Worm (Caenorhabditis elegans) whole organism, young adult: ENCODE data around the gene B0244.17.

ENCODE experiments used
- C06A6.2 ChIP-seq: fragments of 200-800 bp; sonication (Bioruptor generic); conservative IDR thresholded peaks from 2 replicates; pipeline ENCODE4 v1.3.6; 2022; ENCODE audit warnings: missing genetic modification characterization, missing compliant biosample characterization
- C17E4.6 ChIP-seq: fragments of 200-800 bp; sonication (Bioruptor generic); IDR thresholded peaks from 2 replicates; pipeline ENCODE4 v1.3.6; 2022; ENCODE audit warnings: missing genetic modification reagents, missing genetic modification characterization, missing compliant biosample characterization
- F10E7.11 ChIP-seq: sonication (generic microtip); optimal IDR thresholded peaks from 2 replicates; lab custom pipeline; 2017; ENCODE audit warnings: mild to moderate bottlenecking, missing genetic modification characterization, moderate library complexity, missing compliant biosample characterization
- F23B12.7 ChIP-seq: sonication (generic microtip); optimal IDR thresholded peaks from 2 replicates; lab custom pipeline; 2017; ENCODE audit warnings: missing genetic modification characterization, mild to moderate bottlenecking, missing compliant biosample characterization, antibody characterized with exemption, moderate library complexity; ENCODE audit not compliant: insufficient read depth
- F33H1.4 ChIP-seq: fragments of 200-800 bp; sonication (Bioruptor generic); IDR thresholded peaks from 2 replicates; pipeline ENCODE4 v1.3.6; 2022; ENCODE audit warnings: missing genetic modification reagents, missing genetic modification characterization, missing compliant biosample characterization
- T07F8.4 ChIP-seq: sonication (generic microtip); optimal IDR thresholded peaks from 2 replicates; lab custom pipeline; 2016; ENCODE audit warnings: mild to moderate bottlenecking, missing genetic modification characterization, moderate library complexity, missing compliant biosample characterization
- T26A5.8 ChIP-seq: sonication (generic microtip); optimal IDR thresholded peaks from 2 replicates; lab custom pipeline; 2016; ENCODE audit warnings: missing genetic modification characterization, missing compliant biosample characterization
- Y53F4B.3 ChIP-seq: fragments of 200-800 bp; sonication (Bioruptor generic); IDR thresholded peaks from 2 replicates; pipeline ENCODE4 v1.3.6; 2022; ENCODE audit warnings: missing genetic modification reagents, missing genetic modification characterization, missing compliant biosample characterization
- Y53G8AR.9 ChIP-seq: fragments of 200-800 bp; sonication (Bioruptor generic); conservative IDR thresholded peaks from 2 replicates; pipeline ENCODE4 v1.3.6; 2022; ENCODE audit warnings: missing genetic modification reagents, missing genetic modification characterization, missing compliant biosample characterization
- Y56A3A.18 ChIP-seq: fragments of 200-800 bp; sonication (Bioruptor generic); IDR thresholded peaks from 2 replicates; pipeline ENCODE4 v1.3.6; 2022; ENCODE audit warnings: missing genetic modification reagents, missing genetic modification characterization, missing compliant biosample characterization
- ama-1 ChIP-seq, 3 experiments: fragments of 150-350 bp in 1 of 3; sonication (generic microtip) in 2 of 3; optimal IDR thresholded peaks; 2 replicates each; lab custom pipeline; 2014 to 2018; ENCODE audit warnings: missing biosample characterization in 2 of 3, missing genetic modification characterization in 2 of 3, missing genetic modification reagents in 2 of 3
- aptf-2 ChIP-seq: fragments of 200-800 bp; sonication (Bioruptor generic); conservative IDR thresholded peaks from 2 replicates; pipeline ENCODE4 v1.3.6; 2022; ENCODE audit warnings: missing genetic modification reagents, missing genetic modification characterization, missing compliant biosample characterization
- athp-1 ChIP-seq: sonication (generic microtip); optimal IDR thresholded peaks from 2 replicates; lab custom pipeline; 2017; ENCODE audit warnings: mild to moderate bottlenecking, missing genetic modification characterization, missing compliant biosample characterization
- attf-3 ChIP-seq: fragments of 200-800 bp; sonication (Bioruptor generic); conservative IDR thresholded peaks from 2 replicates; pipeline ENCODE4 v1.3.6; 2022; ENCODE audit warnings: missing genetic modification reagents, missing genetic modification characterization, missing compliant biosample characterization
- attf-6 ChIP-seq: fragments of 200-800 bp; sonication (Bioruptor generic); IDR thresholded peaks from 2 replicates; pipeline ENCODE4 v1.3.6; 2022; ENCODE audit warnings: missing genetic modification reagents, missing genetic modification characterization, missing compliant biosample characterization
- ceh-100 ChIP-seq: fragments of 200-800 bp; sonication (Bioruptor generic); IDR thresholded peaks from 2 replicates; pipeline ENCODE4 v1.3.6; 2022; ENCODE audit warnings: missing genetic modification reagents, missing genetic modification characterization, missing compliant biosample characterization
- ceh-91 ChIP-seq: fragments of 200-800 bp; sonication (Bioruptor generic); IDR thresholded peaks from 2 replicates; pipeline ENCODE4 v1.3.6; 2022; ENCODE audit warnings: missing genetic modification reagents, missing genetic modification characterization, missing compliant biosample characterization
- die-1 ChIP-seq: sonication (generic microtip); optimal IDR thresholded peaks from 2 replicates; lab custom pipeline; 2016; ENCODE audit warnings: missing genotype, mild to moderate bottlenecking, missing genetic modification characterization, missing compliant biosample characterization
- dox-1 ChIP-seq: fragments of 200-800 bp; sonication (Bioruptor generic); IDR thresholded peaks from 2 replicates; pipeline ENCODE4 v1.3.6; 2022; ENCODE audit warnings: missing genetic modification reagents, missing genetic modification characterization, missing compliant biosample characterization
- dpff-1 ChIP-seq: sonication (generic microtip); optimal IDR thresholded peaks from 2 replicates; lab custom pipeline; 2017; ENCODE audit warnings: mild to moderate bottlenecking, missing genetic modification characterization, missing compliant biosample characterization
- egrh-3 ChIP-seq: fragments of 200-800 bp; sonication (Bioruptor generic); IDR thresholded peaks from 2 replicates; pipeline ENCODE4 v1.3.6; 2022; ENCODE audit warnings: missing genetic modification reagents, missing genetic modification characterization, missing compliant biosample characterization
- him-1 ChIP-seq: sonication (generic microtip); optimal IDR thresholded peaks from 2 replicates; lab custom pipeline; 2016; ENCODE audit warnings: missing genotype, missing genetic modification reagents, missing genetic modification characterization, missing compliant biosample characterization
- hrde-1 ChIP-seq: sonication (generic microtip); optimal IDR thresholded peaks from 2 replicates; lab custom pipeline; 2016; ENCODE audit warnings: missing genetic modification characterization, mild to moderate bottlenecking, missing compliant biosample characterization, moderate library complexity, missing genotype, missing genetic modification reagents, borderline replicate concordance
- hsf-1 ChIP-seq: fragments of 200-800 bp; sonication (Bioruptor generic); IDR thresholded peaks from 2 replicates; pipeline ENCODE4 v1.3.6; 2022; ENCODE audit warnings: missing genetic modification reagents, missing genetic modification characterization, missing compliant biosample characterization
- let-526 ChIP-seq: fragments of 200-800 bp; sonication (Bioruptor generic); IDR thresholded peaks from 2 replicates; pipeline ENCODE4 v1.3.6; 2022; ENCODE audit warnings: missing genetic modification reagents, missing genetic modification characterization, missing compliant biosample characterization
- let-607 ChIP-seq, 2 experiments: fragments of 200-800 bp in 1 of 2; sonication (Bioruptor generic) in 1 of 2; sonication (generic microtip) in 1 of 2; optimal IDR thresholded peaks; 2 replicates each; lab custom pipeline; 2016 to 2018; ENCODE audit warnings: mild to moderate bottlenecking in 2 of 2, missing compliant biosample characterization in 2 of 2, missing genetic modification characterization in 2 of 2, moderate library complexity in 2 of 2, missing genotype in 1 of 2
- lin-26 ChIP-seq: fragments of 200-800 bp; sonication (Bioruptor generic); IDR thresholded peaks from 2 replicates; pipeline ENCODE4 v1.3.6; 2022; ENCODE audit warnings: missing genetic modification reagents, missing genetic modification characterization, missing compliant biosample characterization
- madf-8 ChIP-seq: fragments of 200-800 bp; sonication (Bioruptor generic); conservative IDR thresholded peaks from 2 replicates; pipeline ENCODE4 v1.3.6; 2022; ENCODE audit warnings: missing genetic modification reagents, missing genetic modification characterization, missing compliant biosample characterization
- mcd-1 ChIP-seq: fragments of 200-800 bp; sonication (Bioruptor generic); IDR thresholded peaks from 2 replicates; pipeline ENCODE4 v1.3.6; 2022; ENCODE audit warnings: missing genetic modification reagents, missing genetic modification characterization, missing compliant biosample characterization
- nhr-120 ChIP-seq: fragments of 200-800 bp; sonication (Bioruptor generic); IDR thresholded peaks from 2 replicates; pipeline ENCODE4 v1.3.6; 2022; ENCODE audit warnings: missing genetic modification characterization, missing compliant biosample characterization
- nhr-80 ChIP-seq: sonication (generic microtip); optimal IDR thresholded peaks from 2 replicates; lab custom pipeline; 2016; ENCODE audit warnings: missing genetic modification characterization, missing compliant biosample characterization
- pbrm-1 ChIP-seq: fragments of 200-800 bp; sonication (Bioruptor generic); IDR thresholded peaks from 2 replicates; pipeline ENCODE4 v1.3.6; 2022; ENCODE audit warnings: missing genetic modification reagents, missing genetic modification characterization, missing compliant biosample characterization
- repo-1 ChIP-seq: sonication (generic microtip); optimal IDR thresholded peaks from 2 replicates; lab custom pipeline; 2017; ENCODE audit warnings: mild to moderate bottlenecking, missing genetic modification characterization, missing compliant biosample characterization
- sea-2 ChIP-seq: fragments of 200-800 bp; sonication (Bioruptor generic); IDR thresholded peaks from 2 replicates; pipeline ENCODE4 v1.3.6; 2022; ENCODE audit warnings: missing genetic modification characterization, missing compliant biosample characterization
- snpc-3.4 ChIP-seq: sonication (generic microtip); optimal IDR thresholded peaks from 2 replicates; lab custom pipeline; 2017; ENCODE audit warnings: missing genetic modification characterization, mild to moderate bottlenecking, missing compliant biosample characterization, antibody characterized with exemption, moderate library complexity, missing genotype, missing genetic modification reagents
- somi-1 ChIP-seq: fragments of 200-800 bp; sonication (Bioruptor generic); optimal IDR thresholded peaks from 2 replicates; lab custom pipeline; 2018; ENCODE audit warnings: mild to moderate bottlenecking, missing genetic modification characterization, missing compliant biosample characterization
- tbp1 ChIP-seq: fragments of 200-800 bp; sonication (Bioruptor generic); optimal IDR thresholded peaks from 2 replicates; lab custom pipeline; 2018; ENCODE audit warnings: mild to moderate bottlenecking, missing genetic modification characterization, missing compliant biosample characterization
- tbx-9 ChIP-seq: sonication (generic microtip); optimal IDR thresholded peaks from 2 replicates; lab custom pipeline; 2016; ENCODE audit warnings: borderline replicate concordance, missing genetic modification characterization, inconsistent platforms, missing compliant biosample characterization
- tlf-1 ChIP-seq: fragments of 200-800 bp; sonication (Bioruptor generic); optimal IDR thresholded peaks from 2 replicates; lab custom pipeline; 2018; ENCODE audit warnings: mild to moderate bottlenecking, missing genetic modification characterization, missing compliant biosample characterization
- unc-62 ChIP-seq: fragments of 150-350 bp; optimal IDR thresholded peaks from 2 replicates; lab custom pipeline; 2014; ENCODE audit warnings: missing biosample characterization, missing genetic modification reagents, missing genetic modification characterization
- ztf-22 ChIP-seq: fragments of 200-800 bp; sonication (Bioruptor generic); optimal IDR thresholded peaks from 2 replicates; lab custom pipeline; 2018; ENCODE audit warnings: mild to moderate bottlenecking, missing genetic modification characterization, moderate library complexity, missing compliant biosample characterization
- ztf-26 ChIP-seq: sonication (generic microtip); optimal IDR thresholded peaks from 2 replicates; lab custom pipeline; 2017; ENCODE audit warnings: missing genetic modification characterization, missing compliant biosample characterization
- ztf-3 ChIP-seq: fragments of 200-800 bp; sonication (Bioruptor generic); optimal IDR thresholded peaks from 2 replicates; lab custom pipeline; 2018; ENCODE audit warnings: mild to moderate bottlenecking, missing genetic modification characterization, missing compliant biosample characterization
- ztf-6 ChIP-seq: fragments of 200-800 bp; sonication (Bioruptor generic); IDR thresholded peaks from 2 replicates; pipeline ENCODE4 v1.3.6; 2022; ENCODE audit warnings: missing genetic modification reagents, missing genetic modification characterization, missing compliant biosample characterization

The B0244.17 gene

DNA sequence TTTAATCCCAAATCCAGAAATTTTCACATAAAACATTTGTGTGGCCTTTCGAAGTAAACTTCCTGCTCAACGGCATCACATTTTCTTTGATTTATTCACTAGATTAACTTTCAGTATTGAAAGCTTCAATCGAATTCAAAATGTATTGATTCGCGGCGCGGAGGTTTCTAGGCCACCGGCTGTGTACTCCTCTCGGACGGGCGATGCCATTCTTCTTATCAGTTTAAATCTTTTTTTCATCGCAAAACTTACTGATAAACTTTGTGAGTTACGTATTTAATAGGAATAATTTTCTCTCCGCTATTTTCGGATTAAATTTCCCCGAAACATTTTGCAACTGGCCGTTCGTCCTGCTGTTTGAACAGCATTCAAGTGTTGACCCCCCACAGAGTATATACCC is 11.1 kb upstream of the B0244.17 start (continued):
- TF ChIP-seq let-526 (GFP tag; lab: Robert Waterston, UW) (no peak), ztf-3 (GFP tag; lab: Kevin White, UChicago) (no peak), F33H1.4 (GFP tag; lab: Robert Waterston, UW) (peak; percentile 46; the same call in 1 of the 2 replicates), hsf-1 (GFP tag; lab: Robert Waterston, UW) (no peak), somi-1 (GFP tag; lab: Kevin White, UChicago) (peak; percentile 4), attf-3 (GFP tag; lab: Robert Waterston, UW) (no peak; the same call in 1 of the 2 replicates), hrde-1 (no peak), nhr-80 (tag; lab: Kevin White, UChicago) (peak; percentile 48), attf-6 (no peak), nhr-120 (GFP tag; lab: Robert Waterston, UW) (no peak), let-607 (tag; optimal IDR thresholded peaks at IDR 0.05; lab: Kevin White, UChicago) (peak in 1 of 2 experiments; percentile 47), tbp1 (GFP tag; lab: Kevin White, UChicago) (peak; percentile 44), T26A5.8 (tag; lab: Kevin White, UChicago) (no peak)
- TF ChIP-seq, all 124 proteins: peak for 35

DNA sequence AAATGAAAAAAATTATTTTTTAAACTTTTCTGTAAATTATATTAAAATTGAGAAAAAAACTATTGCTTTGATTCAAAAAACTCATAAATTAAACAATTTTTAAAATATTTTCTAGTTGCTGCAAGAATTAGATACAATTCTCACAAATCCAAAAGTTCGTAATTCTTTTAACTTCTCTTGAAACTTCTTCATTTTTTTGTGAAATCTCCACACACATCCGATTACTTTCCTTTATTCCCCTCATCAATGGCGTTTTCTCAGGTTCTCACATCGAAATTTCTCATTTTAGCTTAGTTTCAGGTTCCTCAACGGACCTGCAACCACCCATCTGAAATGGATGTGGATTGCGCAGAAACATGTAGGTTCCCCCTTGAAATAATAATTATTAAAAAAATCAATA is 10.5 kb upstream of the B0244.17 start, which contains the start of gene wrm-1:
wrm-1 (plus strand) TSS at position 301 of the 400 bp plus-strand sequence.
- no peak for TF ChIP-seq ceh-91
- TF ChIP-seq C17E4.6 (GFP tag; lab: Robert Waterston, UW): no peak

DNA sequence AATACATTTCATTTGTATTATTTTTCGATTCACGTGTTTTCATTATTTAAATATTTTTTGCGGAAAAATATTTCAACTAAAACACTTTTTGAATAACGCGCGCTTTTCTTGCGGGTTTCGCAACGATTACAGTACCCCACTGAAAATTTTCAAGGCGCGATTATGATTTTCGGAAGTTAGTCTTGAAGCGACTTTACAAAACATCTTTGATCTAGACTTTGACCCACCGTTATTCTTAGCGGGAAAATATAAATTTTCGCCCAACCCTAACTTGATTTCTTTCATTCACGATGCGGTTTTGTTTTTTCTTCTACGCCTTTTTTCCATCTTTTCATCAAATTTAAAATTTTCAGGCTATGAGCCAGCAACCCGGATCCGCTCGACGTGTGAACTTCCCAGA is 5.2 kb upstream of the B0244.17 start, which contains the start of gene egg-1:
egg-1 (plus strand) TSS at position 354 of the 400 bp plus-strand sequence.
- no peak for TF ChIP-seq Y56A3A.18
- no peak for TF ChIP-seq lin-26 (GFP tag; lab: Robert Waterston, UW)
- TF ChIP-seq somi-1 (GFP tag; lab: Kevin White, UChicago): no peak
- TF ChIP-seq die-1 (tag; lab: Kevin White, UChicago): no peak
- 0 out of 2 replicates have a peak, but pooled peaks have one; percentile 17 for TF ChIP-seq Y53F4B.3 (GFP tag; lab: Robert Waterston, UW)
- no peak for TF ChIP-seq sea-2 (GFP tag; lab: Robert Waterston, UW)
- TF ChIP-seq nhr-120 (GFP tag; lab: Robert Waterston, UW): no peak
- no peak for TF ChIP-seq unc-62 (GFP tag; lab: Kevin White, UChicago)
- no peak for TF ChIP-seq C06A6.2 (GFP tag; lab: Robert Waterston, UW)
- peak; percentile 89 for TF ChIP-seq hsf-1 (GFP tag; lab: Robert Waterston, UW)
- peak; percentile 17; the same call in 1 of the 2 replicates for TF ChIP-seq attf-3 (GFP tag; lab: Robert Waterston, UW)
- peak; percentile 12 for TF ChIP-seq repo-1 (tag; lab: Kevin White, UChicago)
- TF ChIP-seq tbx-9 (tag; lab: Kevin White, UChicago): no peak
- no peak for TF ChIP-seq ama-1 (optimal IDR thresholded peaks at IDR 0.05; lab: Kevin White, UChicago)
- no peak for TF ChIP-seq ama-1 (GFP tag; optimal IDR thresholded peaks at IDR 0.05; lab: Kevin White, UChicago)
- TF ChIP-seq snpc-3.4 (tag; lab: Kevin White, UChicago): peak; percentile 93
- TF ChIP-seq nhr-80 (tag; lab: Kevin White, UChicago): no peak
- no peak for TF ChIP-seq dpff-1 (tag; lab: Kevin White, UChicago)
- TF ChIP-seq ztf-26 (tag; lab: Kevin White, UChicago): no peak
- TF ChIP-seq madf-8: peak; percentile 95
- peak; percentile 44; the same call in 1 of the 2 replicates for TF ChIP-seq Y53G8AR.9 (GFP tag; lab: Robert Waterston, UW)
- TF ChIP-seq ceh-100 (GFP tag; lab: Robert Waterston, UW): peak; percentile 53
- TF ChIP-seq F23B12.7: peak; percentile 75
- TF ChIP-seq egrh-3 (GFP tag; lab: Robert Waterston, UW): no peak
- TF ChIP-seq F10E7.11 (tag; lab: Kevin White, UChicago): no peak
- TF ChIP-seq ztf-6 (GFP tag; lab: Robert Waterston, UW): no peak
- peak; percentile 67 for TF ChIP-seq pbrm-1
- peak; percentile 72 for TF ChIP-seq mcd-1 (GFP tag; lab: Robert Waterston, UW)
- TF ChIP-seq tlf-1 (GFP tag; lab: Kevin White, UChicago): peak; percentile 90
- peak; percentile 98 for TF ChIP-seq F33H1.4 (GFP tag; lab: Robert Waterston, UW)
- TF ChIP-seq dox-1 (GFP tag; lab: Robert Waterston, UW): peak; percentile 87
- peak; percentile 63 for TF ChIP-seq athp-1 (tag; lab: Kevin White, UChicago)
- peak; percentile 85 for TF ChIP-seq him-1 (tag; lab: Kevin White, UChicago)
- TF ChIP-seq aptf-2 (GFP tag; lab: Robert Waterston, UW): peak; percentile 70; the same call in 1 of the 2 replicates
- no peak for TF ChIP-seq T07F8.4 (tag; lab: Kevin White, UChicago)
- TF ChIP-seq ztf-22 (GFP tag; lab: Kevin White, UChicago): no peak
